Worm (Caenorhabditis elegans): ENCODE results near the gene txt-5.

DNA sequence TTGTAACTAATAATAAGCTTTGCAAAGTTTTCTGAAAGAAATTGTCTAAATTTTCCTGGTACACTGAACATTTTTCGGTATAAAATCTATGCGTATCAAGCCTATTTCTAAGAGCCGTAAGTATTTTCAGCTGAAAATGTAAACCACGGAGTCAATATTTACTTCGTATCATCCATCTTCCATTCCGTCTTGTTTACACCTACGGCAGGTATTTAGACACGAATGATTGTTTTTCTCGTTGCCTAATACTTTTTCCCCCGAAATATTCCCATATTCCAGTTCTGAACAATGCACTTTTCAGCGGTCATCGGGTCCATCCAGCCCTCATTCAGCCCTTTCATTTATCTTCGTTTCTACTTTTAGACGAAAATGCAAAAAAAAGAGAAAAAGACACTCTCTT is 10.8 kb upstream of the txt-5 start:
- no peak for TF ChIP-seq klf-2 (GFP tag; conservative IDR thresholded peaks at IDR 0.05)
- no peak for TF ChIP-seq med-1 (GFP tag; optimal IDR thresholded peaks at IDR 0.05; ENCODE audit: insufficient read depth)
- no peak for TF ChIP-seq ref-1 (GFP tag; conservative IDR thresholded peaks at IDR 0.05)
- no peak for TF ChIP-seq T22C8.4 (GFP tag; IDR thresholded peaks at IDR 0.05)
- TF ChIP-seq ztf-23 (GFP tag; IDR thresholded peaks at IDR 0.05), result no peak
